Fruit fly (Drosophila melanogaster): Measurements from ENCODE around the gene futsch.

Gene futsch

dm6 chrX:1476848-1477247 lies 68.0 kb downstream of the futsch start, which contains the start of the genes Rab27 and mei-38 (continued):
- TF ChIP-seq repo (GFP tag; optimal IDR thresholded peaks at IDR 0.05) (peak; percentile 5), al (GFP tag; IDR thresholded peaks at IDR 0.05) (no peak), CG7786 (GFP tag; optimal IDR thresholded peaks at IDR 0.05) (peak; percentile 36), Oaz (GFP tag; IDR thresholded peaks at IDR 0.05) (no peak), bab2 (GFP tag; optimal IDR thresholded peaks at IDR 0.05) (peak; percentile 3), Rfx (GFP tag; IDR thresholded peaks at IDR 0.05) (peak; percentile 64), CG10959 (GFP tag; IDR thresholded peaks at IDR 0.05) (no peak), CG8924 (tag; optimal IDR thresholded peaks at IDR 0.05) (no peak), CG3065 (GFP tag; optimal IDR thresholded peaks at IDR 0.05) (no peak), CG13287 (GFP tag; IDR thresholded peaks at IDR 0.05; ENCODE audit: partially characterized antibody) (peak; percentile 80), CG1792 (GFP tag; optimal IDR thresholded peaks at IDR 0.05) (peak; percentile 23), HLH54F (GFP tag; optimal IDR thresholded peaks at IDR 0.05) (peak; percentile 54), Sry-δ (GFP tag; optimal IDR thresholded peaks at IDR 0.05) (peak; percentile 76), ac (GFP tag; optimal IDR thresholded peaks at IDR 0.05) (no peak), CG9932 (GFP tag; IDR thresholded peaks at IDR 0.05) (peak; percentile 72), Sin3A (optimal IDR thresholded peaks at IDR 0.05) (peak; percentile 59), CG4707 (GFP tag; optimal IDR thresholded peaks at IDR 0.05) (no peak), CG1603 (tag; optimal IDR thresholded peaks at IDR 0.05) (peak; percentile 43), pros (GFP tag; optimal IDR thresholded peaks at IDR 0.05) (no peak), Spps (tag; optimal IDR thresholded peaks at IDR 0.05) (no peak), CG7928 (GFP tag; optimal IDR thresholded peaks at IDR 0.05) (no peak), unc-4 (GFP tag; IDR thresholded peaks at IDR 0.05; ENCODE audit: partially characterized antibody) (peak; percentile 70), NK7.1 (GFP tag; optimal IDR thresholded peaks at IDR 0.05) (no peak), row (GFP tag; IDR thresholded peaks at IDR 0.05) (peak; percentile 8; the same call in 1 of the 3 replicates), CG14441 (GFP tag; IDR thresholded peaks at IDR 0.05) (no peak), CG9797 (GFP tag; optimal IDR thresholded peaks at IDR 0.05) (peak; percentile 32), CG14014 (GFP tag; IDR thresholded peaks at IDR 0.05) (no peak), nerfin-2 (GFP tag; IDR thresholded peaks at IDR 0.05; ENCODE audit: partially characterized antibody) (0 out of 2 replicates have a peak, but pooled peaks have one; percentile 29), chn (GFP tag; optimal IDR thresholded peaks at IDR 0.05) (no peak), zen (tag; optimal IDR thresholded peaks at IDR 0.05) (peak; percentile 53), jumu (GFP tag; optimal IDR thresholded peaks at IDR 0.05) (peak; percentile 44), CG42726 (GFP tag; IDR thresholded peaks at IDR 0.05; ENCODE audit: partially characterized antibody) (peak; percentile 72), CG18599 (GFP tag; optimal IDR thresholded peaks at IDR 0.05) (peak; percentile 2), CG2116 (GFP tag; optimal IDR thresholded peaks at IDR 0.05) (peak; percentile 69), peb (GFP tag; IDR thresholded peaks at IDR 0.05) (no peak), ewg (GFP tag; optimal IDR thresholded peaks at IDR 0.05) (peak; percentile 68), Doc3 (GFP tag; IDR thresholded peaks at IDR 0.05; ENCODE audit: partially characterized antibody) (0 out of 3 replicates have a peak, but pooled peaks have one; percentile 35), Pdp1 (GFP tag; optimal IDR thresholded peaks at IDR 0.05) (peak in 1 of 2 experiments; percentile 28), lab (GFP tag; optimal IDR thresholded peaks at IDR 0.05) (peak; percentile 37), hbn (GFP tag; IDR thresholded peaks at IDR 0.05; ENCODE audit: partially characterized antibody) (peak; percentile 57; the same call in 1 of the 2 replicates), CG2199 (GFP tag; IDR thresholded peaks at IDR 0.05) (no peak), Hey (tag; optimal IDR thresholded peaks at IDR 0.05) (no peak), vvl (GFP tag; IDR thresholded peaks at IDR 0.05) (peak; percentile 57), gfzf (GFP tag; optimal IDR thresholded peaks at IDR 0.05) (peak; percentile 57), Trl (optimal IDR thresholded peaks at IDR 0.05) (no peak), Trl (GFP tag; optimal IDR thresholded peaks at IDR 0.05) (no peak), Fer1 (GFP tag; optimal IDR thresholded peaks at IDR 0.05) (peak; percentile 9), CG3847 (GFP tag; IDR thresholded peaks at IDR 0.05) (peak; percentile 52), Ravus (GFP tag; IDR thresholded peaks at IDR 0.05) (no peak), CG4617 (GFP tag; optimal IDR thresholded peaks at IDR 0.05; ENCODE audit: borderline replicate concordance) (no peak), usp (GFP tag; optimal IDR thresholded peaks at IDR 0.05) (no peak)

Measured in whole organism, embryonic.